Worm (Caenorhabditis elegans): ENCODE results near the gene rsef-1.

rsef-1 gene

DNA sequence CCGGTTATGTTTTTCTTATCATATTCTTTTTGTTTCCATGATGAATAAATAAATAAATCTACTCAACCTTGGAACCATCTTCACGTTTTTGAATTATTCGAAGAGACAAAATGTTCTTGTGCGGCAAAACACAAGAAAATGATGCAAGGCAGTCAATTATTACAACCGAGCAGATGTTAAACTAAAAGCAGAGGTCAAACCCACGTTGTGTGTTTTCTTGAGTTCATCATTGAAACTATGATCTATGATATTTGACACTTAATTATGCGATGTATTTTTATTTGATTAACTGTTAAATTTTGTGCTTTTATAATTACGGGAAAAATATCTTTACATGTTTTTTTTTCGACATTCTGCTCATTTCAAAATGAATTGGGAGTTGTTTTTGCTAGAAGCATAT lies 37.7 kb downstream of the rsef-1 start:
- no peak for TF ChIP-seq B0310.2 (tag; optimal IDR thresholded peaks at IDR 0.05)
- TF ChIP-seq ets-7 (tag; optimal IDR thresholded peaks at IDR 0.05) = no peak
- TF ChIP-seq flt-1 (GFP tag; IDR thresholded peaks at IDR 0.05) = no peak
- no peak for TF ChIP-seq ama-1 (optimal IDR thresholded peaks at IDR 0.05)
- TF ChIP-seq hmg-4 (GFP tag; optimal IDR thresholded peaks at IDR 0.05) = no peak

DNA sequence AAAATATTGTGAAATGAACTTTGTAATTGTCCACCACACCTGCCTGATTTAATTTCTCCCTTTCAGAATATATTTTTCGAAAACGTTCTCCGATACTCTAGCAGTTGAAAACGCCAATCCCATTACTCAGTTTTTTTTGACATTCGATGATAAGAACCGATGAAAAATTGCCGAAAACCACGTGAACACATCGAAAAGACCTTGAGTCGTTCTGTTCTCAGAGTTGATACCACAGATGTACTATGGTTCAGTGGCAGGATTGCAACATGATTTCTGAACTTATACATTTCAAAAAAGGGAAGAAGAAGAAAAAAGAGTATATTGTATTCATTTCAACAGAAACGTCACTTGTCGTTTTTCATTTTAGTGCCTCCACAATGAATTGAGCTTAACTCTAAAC lies 39.2 kb downstream of the rsef-1 start:
- TF ChIP-seq ets-7 (tag; optimal IDR thresholded peaks at IDR 0.05) (no peak), pes-1 (GFP tag; IDR thresholded peaks at IDR 0.05) (no peak), tra-4 (tag; optimal IDR thresholded peaks at IDR 0.05) (no peak), ceh-13 (GFP tag; optimal IDR thresholded peaks at IDR 0.05) (no peak), ama-1 (optimal IDR thresholded peaks at IDR 0.05) (no peak), aly-1 (tag; optimal IDR thresholded peaks at IDR 0.05) (no peak), B0310.2 (tag; optimal IDR thresholded peaks at IDR 0.05) (no peak), hmbx-1 (tag; optimal IDR thresholded peaks at IDR 0.05) (no peak), flt-1 (GFP tag; IDR thresholded peaks at IDR 0.05) (no peak)

DNA sequence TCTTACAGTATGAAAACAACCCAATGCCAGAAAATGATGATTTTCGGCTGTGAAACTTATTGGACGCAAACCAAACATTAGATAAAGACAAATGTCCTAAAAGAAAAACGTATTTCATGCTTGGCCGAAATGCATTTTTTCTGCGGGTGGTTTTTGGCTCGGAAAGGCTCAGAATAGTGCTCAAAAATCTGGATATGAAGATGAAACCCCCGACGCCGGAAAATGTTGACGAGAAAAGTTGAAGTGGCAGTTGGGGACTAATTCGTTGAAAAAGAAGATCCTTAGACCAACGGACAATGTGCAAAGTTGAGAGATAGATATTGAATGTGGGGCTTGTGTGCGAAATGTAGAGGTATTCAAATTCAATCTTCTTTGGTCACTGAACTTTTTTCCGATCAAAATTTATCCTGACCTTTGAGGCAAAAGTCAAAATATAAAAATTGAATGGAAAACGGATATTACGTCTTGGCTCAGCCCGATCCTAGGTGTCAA lies 40.6 kb downstream of the rsef-1 start, which contains the start of gene flp-18:
flp-18 (minus strand) TSS at position 51 of the 492 bp plus-strand sequence.
- TF ChIP-seq ceh-36 (tag; optimal IDR thresholded peaks at IDR 0.05) (no peak), tra-4 (tag; optimal IDR thresholded peaks at IDR 0.05) (no peak)

DNA sequence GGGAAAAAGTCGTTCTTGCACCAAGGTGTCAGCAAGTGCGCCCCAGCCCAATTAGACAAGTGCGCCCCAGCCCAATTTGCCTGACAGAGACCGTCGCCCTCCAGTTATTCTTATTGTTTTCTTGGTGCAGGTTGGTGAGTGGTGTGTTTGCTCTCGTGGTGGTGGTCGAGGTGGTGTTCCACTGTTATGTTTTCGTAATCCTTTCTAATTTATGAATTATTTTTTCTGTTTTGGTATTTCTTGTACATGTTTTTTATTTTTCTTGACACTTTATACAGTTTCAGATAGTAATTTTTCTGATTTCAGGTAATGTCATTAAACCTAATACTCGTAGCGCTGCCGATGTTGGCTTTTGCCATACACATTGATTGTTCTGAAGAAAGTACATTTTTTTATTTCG lies 50.0 kb downstream of the rsef-1 start, which contains the start of gene Y48D7A.1:
Y48D7A.1 (plus strand) TSS at position 301 of the 400 bp plus-strand sequence.
- TF ChIP-seq hmg-4 (GFP tag; optimal IDR thresholded peaks at IDR 0.05) (no peak), tra-4 (tag; optimal IDR thresholded peaks at IDR 0.05) (no peak), pes-1 (GFP tag; IDR thresholded peaks at IDR 0.05) (no peak), tbx-37 (GFP tag; conservative IDR thresholded peaks at IDR 0.05) (no peak; the same call in 1 of the 2 replicates), ets-7 (tag; optimal IDR thresholded peaks at IDR 0.05) (no peak), ceh-36 (tag; optimal IDR thresholded peaks at IDR 0.05) (no peak), ceh-13 (GFP tag; optimal IDR thresholded peaks at IDR 0.05) (no peak), B0310.2 (tag; optimal IDR thresholded peaks at IDR 0.05) (no peak), scrt-1 (GFP tag; IDR thresholded peaks at IDR 0.05) (no peak), hmbx-1 (tag; optimal IDR thresholded peaks at IDR 0.05) (no peak), hnd-1 (tag; optimal IDR thresholded peaks at IDR 0.05) (no peak)

Data from whole organism, early embryonic.